Worm (Caenorhabditis elegans) whole organism, L1 larva: ENCODE data around the gene F10C1.23.
A peak's percentile ranks its signal among the peaks of the same experiment; 100 is the strongest.

ENCODE experiments used
- efl-1 ChIP-seq, 4 experiments: fragments of 150-350 bp; optimal IDR thresholded peaks in 3 of 4; peaks in 1 of 4; 1 replicate in 1 of 4; 2 replicates in 3 of 4; lab custom pipeline; 2014; ENCODE audit warnings: missing biosample characterization in 2 of 4, missing genetic modification characterization in 2 of 4, missing genetic modification reagents in 2 of 4
- fos-1 ChIP-seq: fragments of 150-350 bp; optimal IDR thresholded peaks from 2 replicates; lab custom pipeline; 2014; ENCODE audit warnings: missing biosample characterization, missing genetic modification characterization
- nhr-19 ChIP-seq: fragments of 200-800 bp; sonication (Bioruptor generic); conservative IDR thresholded peaks from 2 replicates; pipeline ENCODE4 v1.3.6; 2022; ENCODE audit warnings: missing genetic modification characterization, missing compliant biosample characterization
- pag-3 ChIP-seq: sonication (generic microtip); optimal IDR thresholded peaks from 2 replicates; lab custom pipeline; 2017; ENCODE audit warnings: missing genetic modification characterization, mild to moderate bottlenecking, missing compliant biosample characterization, antibody characterized with exemption, borderline replicate concordance; ENCODE audit not compliant: insufficient read depth
- skn-1 ChIP-seq: fragments of 150-350 bp; optimal IDR thresholded peaks from 2 replicates; lab custom pipeline; 2014; ENCODE audit warnings: missing biosample characterization, missing genetic modification characterization
- tbx-2 ChIP-seq: sonication (generic microtip); optimal IDR thresholded peaks from 2 replicates; lab custom pipeline; 2016; ENCODE audit warnings: missing genetic modification characterization, missing compliant biosample characterization

DNA sequence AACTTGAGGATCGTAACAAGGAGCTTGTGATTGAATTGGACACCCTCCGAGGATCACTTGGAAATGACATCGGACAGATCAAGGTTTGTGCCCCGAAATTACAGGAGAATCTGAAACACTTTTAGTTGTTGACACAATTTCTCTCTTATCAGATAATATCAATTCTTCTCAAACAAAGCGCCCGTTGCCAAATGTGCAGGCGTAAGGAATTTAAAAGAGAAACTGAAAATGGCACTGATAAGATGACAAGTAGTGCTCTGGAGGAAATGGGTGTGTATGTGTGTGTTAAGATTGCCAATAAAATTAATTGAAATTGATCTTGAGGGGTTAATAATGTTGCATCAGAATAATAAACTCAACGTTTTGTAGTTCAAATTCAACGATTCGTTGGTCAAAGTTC, 6.5 kb upstream of the F10C1.23 start:
- no peak for TF ChIP-seq fos-1
- no peak for TF ChIP-seq nhr-19 (GFP tag; lab: Robert Waterston, UW)
- TF ChIP-seq pag-3 (tag; lab: Kevin White, UChicago): no peak
- TF ChIP-seq efl-1 (optimal IDR thresholded peaks at IDR 0.05; lab: Kevin White, UChicago): no peak
- peak in 1 of 2 experiments; percentile 79 for TF ChIP-seq efl-1 (GFP tag; optimal IDR thresholded peaks at IDR 0.05 in 1 of 2; lab: Kevin White, UChicago)
- no peak for TF ChIP-seq skn-1 (tag; lab: Kevin White, UChicago)
- TF ChIP-seq tbx-2: no peak
